Worm (Caenorhabditis elegans): ENCODE measurements around the gene srbc-32.

- TF ChIP-seq mep-1 (tag; optimal IDR thresholded peaks at IDR 0.05) = no peak
- no peak for TF ChIP-seq unc-62 (GFP tag; optimal IDR thresholded peaks at IDR 0.05)
- no peak for TF ChIP-seq nhr-28 (tag; optimal IDR thresholded peaks at IDR 0.05)
- no peak for TF ChIP-seq elt-3 (tag; optimal IDR thresholded peaks at IDR 0.05)
- no peak for TF ChIP-seq lsy-2 (tag; optimal IDR thresholded peaks at IDR 0.05)
- TF ChIP-seq snpc-4 (tag; optimal IDR thresholded peaks at IDR 0.05) = no peak
Measured at ce11 chrV:3484702-3485101, 2.1 kb downstream of the srbc-32 start, which contains the start of gene srbc-33.

Measured in whole organism, mixed stage, embryonic.